Worm (Caenorhabditis elegans): ENCODE results near the gene vps-33.1.

DNA sequence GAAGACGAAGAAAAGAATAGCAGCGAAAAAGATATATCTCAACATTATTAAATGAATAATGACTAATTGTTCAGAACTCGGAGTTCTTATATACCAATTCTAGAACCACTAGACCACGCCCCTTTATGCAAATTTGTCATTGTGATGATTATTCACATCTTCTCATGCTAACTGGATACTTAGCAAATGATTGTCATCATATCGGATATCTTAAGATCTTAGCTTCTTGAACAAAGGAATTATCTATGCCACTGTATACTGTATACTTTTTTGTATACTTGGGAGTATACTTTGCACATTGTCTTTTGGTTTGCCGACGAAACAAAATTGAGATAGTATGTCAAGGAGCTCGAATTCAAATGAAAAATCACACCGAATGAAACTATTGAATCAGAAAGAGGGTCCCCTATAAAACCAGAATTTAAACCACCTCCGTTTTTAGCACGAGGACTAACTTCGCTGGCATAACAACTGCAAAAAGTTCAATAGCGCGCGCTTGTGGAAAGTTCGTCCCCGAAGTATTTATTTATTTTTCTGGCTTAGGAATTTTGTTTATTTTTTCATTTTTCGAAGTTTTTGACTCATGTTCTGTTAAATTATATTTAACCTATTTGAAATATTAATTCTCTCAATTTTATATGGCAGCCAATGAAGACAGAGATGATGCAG lies at the start of gene vps-33.1, which contains the start of gene sdz-1:
- TF ChIP-seq ztf-11 (tag; optimal IDR thresholded peaks at IDR 0.05), result no peak
- peak; percentile 62 for TF ChIP-seq unc-130 (GFP tag; optimal IDR thresholded peaks at IDR 0.05)
- peak in 1 of 2 experiments; percentile 60 for TF ChIP-seq hif-1 (tag; optimal IDR thresholded peaks at IDR 0.05)
- TF ChIP-seq pqm-1 (tag; optimal IDR thresholded peaks at IDR 0.05), result no peak
- no peak for TF ChIP-seq madf-5 (GFP tag; IDR thresholded peaks at IDR 0.05)
- no peak for TF ChIP-seq nhr-11 (tag; optimal IDR thresholded peaks at IDR 0.05)
- TF ChIP-seq lsy-2 (tag; optimal IDR thresholded peaks at IDR 0.05), result peak in 1 of 2 experiments; percentile 67
